Worm (Caenorhabditis elegans) whole organism, L3 larva: ENCODE measurements around the gene mre-11.

ENCODE experiments used
- R02D3.7 ChIP-seq: fragments of 150-350 bp; optimal IDR thresholded peaks from 2 replicates; lab custom pipeline; 2014; ENCODE audit warnings: missing biosample characterization, missing genetic modification characterization
- aly-2 ChIP-seq: fragments of 150-350 bp; optimal IDR thresholded peaks from 2 replicates; lab custom pipeline; 2014; ENCODE audit warnings: missing biosample characterization, missing genetic modification characterization
- ceh-82 ChIP-seq: fragments of 150-350 bp; optimal IDR thresholded peaks from 2 replicates; lab custom pipeline; 2014; ENCODE audit warnings: missing biosample characterization, missing genetic modification characterization
- ceh-9 ChIP-seq: sonication (generic microtip); optimal IDR thresholded peaks from 2 replicates; lab custom pipeline; 2018; ENCODE audit warnings: missing biosample characterization, missing genetic modification characterization
- daf-12 ChIP-seq: fragments of 150-350 bp; optimal IDR thresholded peaks from 2 replicates; lab custom pipeline; 2014; ENCODE audit warnings: missing biosample characterization, missing genetic modification reagents, missing genetic modification characterization
- egl-27 ChIP-seq: sonication (generic microtip); optimal IDR thresholded peaks from 4 replicates; lab custom pipeline; 2017; ENCODE audit warnings: missing biosample characterization, missing genetic modification reagents, missing genetic modification characterization
- egl-5 ChIP-seq: fragments of 150-350 bp; optimal IDR thresholded peaks from 2 replicates; lab custom pipeline; 2017; ENCODE audit warnings: missing biosample characterization, missing genetic modification reagents, missing genetic modification characterization, inconsistent platforms
- elt-1 ChIP-seq: fragments of 150-350 bp; optimal IDR thresholded peaks from 2 replicates; lab custom pipeline; 2014; ENCODE audit warnings: missing biosample characterization, missing genetic modification characterization
- elt-2 ChIP-seq: sonication (generic microtip); optimal IDR thresholded peaks from 2 replicates; lab custom pipeline; 2016; ENCODE audit warnings: missing genetic modification reagents, mild to moderate bottlenecking, missing genetic modification characterization, missing compliant biosample characterization
- elt-3 ChIP-seq, 3 experiments: fragments of 150-350 bp in 1 of 3; sonication (generic microtip) in 2 of 3; optimal IDR thresholded peaks; 2 replicates in 2 of 3; 4 replicates in 1 of 3; lab custom pipeline; 2014 to 2017; ENCODE audit warnings: missing biosample characterization in 3 of 3, missing genetic modification characterization in 3 of 3
- fkh-10 ChIP-seq: sonication (generic microtip); optimal IDR thresholded peaks from 2 replicates; lab custom pipeline; 2017; ENCODE audit warnings: missing biosample characterization, missing genetic modification reagents, missing genetic modification characterization
- fkh-2 ChIP-seq: fragments of 150-350 bp; optimal IDR thresholded peaks from 2 replicates; lab custom pipeline; 2014; ENCODE audit warnings: missing biosample characterization, missing genetic modification reagents, missing genetic modification characterization
- fos-1 ChIP-seq: fragments of 150-350 bp; optimal IDR thresholded peaks from 2 replicates; lab custom pipeline; 2014; ENCODE audit warnings: missing biosample characterization, missing genetic modification characterization
- hmg-11 ChIP-seq: sonication (generic microtip); optimal IDR thresholded peaks from 2 replicates; lab custom pipeline; 2016; ENCODE audit warnings: missing genetic modification characterization, missing compliant biosample characterization
- jun-1 ChIP-seq: fragments of 150-350 bp; optimal IDR thresholded peaks from 2 replicates; lab custom pipeline; 2014; ENCODE audit warnings: missing biosample characterization, missing genetic modification reagents, missing genetic modification characterization
- lin-39 ChIP-seq: fragments of 150-350 bp; optimal IDR thresholded peaks from 2 replicates; lab custom pipeline; 2018; ENCODE audit warnings: missing biosample characterization, missing genetic modification reagents, missing genetic modification characterization
- lsy-12 ChIP-seq: sonication (generic microtip); optimal IDR thresholded peaks from 2 replicates; lab custom pipeline; 2016; ENCODE audit warnings: mild to moderate bottlenecking, missing genetic modification characterization, missing compliant biosample characterization
- nfya-1 ChIP-seq: sonication (generic microtip); optimal IDR thresholded peaks from 2 replicates; lab custom pipeline; 2017; ENCODE audit warnings: missing genetic modification characterization, mild to moderate bottlenecking, missing compliant biosample characterization, antibody characterized with exemption, moderate library complexity; ENCODE audit not compliant: insufficient read depth
- nhr-12 ChIP-seq: fragments of 150-350 bp; optimal IDR thresholded peaks from 2 replicates; lab custom pipeline; 2014; ENCODE audit warnings: missing biosample characterization, missing genetic modification characterization
- nhr-23 ChIP-seq: fragments of 150-350 bp; optimal IDR thresholded peaks from 2 replicates; lab custom pipeline; 2014; ENCODE audit warnings: missing biosample characterization, missing genetic modification reagents, missing genetic modification characterization
- nhr-237 ChIP-seq: fragments of 150-350 bp; optimal IDR thresholded peaks from 2 replicates; lab custom pipeline; 2014; ENCODE audit warnings: missing biosample characterization, missing genetic modification characterization
- nhr-25 ChIP-seq: sonication (generic microtip); optimal IDR thresholded peaks from 2 replicates; lab custom pipeline; 2017; ENCODE audit warnings: missing biosample characterization, missing genetic modification characterization
- nhr-43 ChIP-seq: sonication (generic microtip); optimal IDR thresholded peaks from 2 replicates; lab custom pipeline; 2016; ENCODE audit warnings: mild to moderate bottlenecking, missing genetic modification characterization, missing compliant biosample characterization; ENCODE audit not compliant: poor library complexity, severe bottlenecking
- nhr-67 ChIP-seq: fragments of 150-350 bp; optimal IDR thresholded peaks from 2 replicates; lab custom pipeline; 2014; ENCODE audit warnings: missing biosample characterization, missing genetic modification characterization
- nhr-77 ChIP-seq: fragments of 150-350 bp; optimal IDR thresholded peaks from 2 replicates; lab custom pipeline; 2014; ENCODE audit warnings: missing biosample characterization, missing genetic modification characterization
- pha-4 ChIP-seq: fragments of 150-350 bp; optimal IDR thresholded peaks from 2 replicates; lab custom pipeline; 2014; ENCODE audit warnings: missing biosample characterization, missing genetic modification reagents, missing genetic modification characterization
- pqm-1 ChIP-seq: fragments of 150-350 bp; optimal IDR thresholded peaks from 2 replicates; lab custom pipeline; 2017; ENCODE audit warnings: missing biosample characterization, missing genetic modification characterization, inconsistent platforms
- sea-2 ChIP-seq: fragments of 150-350 bp; sonication (generic microtip); optimal IDR thresholded peaks from 4 replicates; lab custom pipeline; 2014; ENCODE audit warnings: missing biosample characterization, missing genetic modification reagents, missing genetic modification characterization
- skn-1 ChIP-seq: fragments of 150-350 bp; optimal IDR thresholded peaks from 2 replicates; lab custom pipeline; 2014; ENCODE audit warnings: missing biosample characterization, missing genetic modification characterization
- snpc-4 ChIP-seq: fragments of 150-350 bp; optimal IDR thresholded peaks from 2 replicates; lab custom pipeline; 2014; ENCODE audit warnings: missing biosample characterization, missing genetic modification characterization
- ztf-11 ChIP-seq: fragments of 150-350 bp; optimal IDR thresholded peaks from 2 replicates; lab custom pipeline; 2014; ENCODE audit warnings: missing biosample characterization, missing genetic modification characterization
- ztf-4 ChIP-seq: fragments of 150-350 bp; optimal IDR thresholded peaks from 2 replicates; lab custom pipeline; 2014; ENCODE audit warnings: missing biosample characterization, missing genetic modification characterization

Gene mre-11

DNA sequence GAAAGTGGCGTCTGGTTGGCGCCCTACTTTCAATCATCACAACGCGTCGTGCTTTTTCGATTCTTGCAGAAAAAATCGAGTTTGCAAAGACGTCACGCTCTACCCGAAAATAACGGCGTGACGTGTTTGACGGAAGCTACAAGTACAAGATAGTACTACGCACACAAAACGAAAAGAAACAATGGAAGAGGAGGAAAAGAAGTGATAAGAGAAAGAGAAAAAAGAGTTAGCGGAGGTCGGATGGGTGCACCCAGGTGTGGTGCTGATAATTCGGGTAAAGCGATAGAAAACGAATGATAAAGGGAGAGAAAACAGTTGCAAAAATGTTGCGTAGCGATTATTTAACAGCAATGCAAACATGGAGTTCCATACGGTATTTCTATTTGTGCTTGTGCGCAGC lies 10.0 kb downstream of the mre-11 start:
- TF ChIP-seq elt-2 (tag; lab: Kevin White, UChicago) (peak; percentile 93), pqm-1 (tag; lab: Kevin White, UChicago) (peak; percentile 39), ztf-11 (tag; lab: Kevin White, UChicago) (no peak), skn-1 (tag; lab: Kevin White, UChicago) (peak; percentile 10), pha-4 (tag; lab: Kevin White, UChicago) (peak; percentile 53), jun-1 (peak; percentile 41)

DNA sequence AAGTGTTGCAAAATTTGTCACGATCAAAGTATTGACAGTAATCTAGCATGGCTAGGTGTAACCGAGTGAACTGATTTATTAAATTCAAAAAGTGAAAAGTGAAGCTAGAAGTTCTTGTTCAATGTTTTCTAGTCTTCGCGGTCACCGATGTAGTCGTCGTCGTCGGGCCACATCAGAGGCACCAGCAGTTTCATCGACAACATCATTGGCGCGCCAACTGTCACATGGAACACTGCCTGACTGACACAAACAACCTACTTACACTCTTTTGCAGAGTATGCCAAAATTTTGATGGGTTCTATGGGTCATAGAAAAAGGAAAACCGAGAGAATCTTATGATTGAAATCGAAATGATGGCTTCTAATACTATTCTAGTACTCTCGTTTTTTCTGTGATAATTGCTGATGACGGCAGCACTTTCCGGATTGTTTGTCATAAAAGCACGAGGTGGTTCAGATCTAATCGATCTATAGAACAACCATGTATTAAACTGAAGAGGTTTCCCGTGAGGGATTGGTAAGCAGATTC lies 11.2 kb downstream of the mre-11 start:
- no peak for TF ChIP-seq elt-2 (tag; lab: Kevin White, UChicago)
- no peak for TF ChIP-seq nhr-23 (tag; lab: Kevin White, UChicago)
- TF ChIP-seq daf-12 (tag; lab: Kevin White, UChicago): no peak
- no peak for TF ChIP-seq ceh-82 (tag; lab: Kevin White, UChicago)
- no peak for TF ChIP-seq egl-27 (tag; lab: Kevin White, UChicago)
- no peak for TF ChIP-seq hmg-11
- TF ChIP-seq snpc-4: no peak
- no peak for TF ChIP-seq nfya-1 (tag; lab: Kevin White, UChicago)
- TF ChIP-seq elt-3 (tag; optimal IDR thresholded peaks at IDR 0.05; lab: Kevin White, UChicago): no peak
- no peak for TF ChIP-seq ztf-11 (tag; lab: Kevin White, UChicago)
- no peak for TF ChIP-seq elt-1 (tag; lab: Kevin White, UChicago)

DNA sequence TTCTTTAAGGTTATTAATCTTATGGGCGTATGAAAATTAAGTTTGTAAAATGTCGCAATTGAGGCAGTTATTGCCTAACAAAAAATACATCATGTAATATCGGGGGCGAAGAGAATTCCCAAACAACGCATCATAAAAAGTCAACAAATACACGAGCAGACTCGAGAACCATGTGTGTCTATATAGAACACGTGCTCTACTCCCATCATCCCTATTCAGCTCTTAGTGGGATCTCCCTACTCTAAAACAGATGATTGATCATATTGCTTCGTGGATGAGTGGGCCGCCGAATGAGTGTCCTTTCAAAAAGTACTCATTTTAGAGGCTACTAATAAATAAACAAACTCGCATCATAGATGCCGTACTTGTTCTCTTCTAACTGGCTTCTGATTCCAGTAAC lies 12.2 kb downstream of the mre-11 start:
- TF ChIP-seq egl-5: peak; percentile 36
- no peak for TF ChIP-seq nhr-67 (tag; lab: Kevin White, UChicago)
- TF ChIP-seq pha-4 (tag; lab: Kevin White, UChicago): peak; percentile 70
- TF ChIP-seq, all 47 proteins: peak for 2

DNA sequence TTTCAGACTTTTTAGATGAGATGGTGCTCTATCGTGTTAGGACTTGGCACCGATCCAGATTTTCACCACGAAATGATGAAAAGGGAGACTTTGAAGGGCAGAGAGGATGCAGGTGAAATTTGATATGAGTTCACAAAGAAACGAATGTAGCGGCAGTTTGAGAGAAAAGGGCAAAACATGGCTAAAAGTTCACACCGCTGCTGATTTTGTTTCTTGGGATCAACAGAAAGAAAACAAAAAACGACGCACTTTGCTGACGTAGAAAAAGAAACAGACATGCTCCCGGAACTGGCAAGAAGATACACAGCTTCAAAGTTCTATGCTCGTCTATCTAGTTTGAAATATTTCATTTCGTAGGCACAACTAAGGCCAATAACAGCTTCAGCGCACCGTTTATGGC lies 13.1 kb downstream of the mre-11 start:
- TF ChIP-seq sea-2: no peak
- no peak for TF ChIP-seq hmg-11
- no peak for TF ChIP-seq lsy-12 (tag; lab: Kevin White, UChicago)
- TF ChIP-seq nhr-12 (tag; lab: Kevin White, UChicago): no peak
- TF ChIP-seq elt-1 (tag; lab: Kevin White, UChicago): no peak
- no peak for TF ChIP-seq R02D3.7 (tag; lab: Kevin White, UChicago)
- no peak for TF ChIP-seq nhr-237 (tag; lab: Kevin White, UChicago)
- no peak for TF ChIP-seq fos-1
- TF ChIP-seq nhr-77 (tag; lab: Kevin White, UChicago): no peak
- no peak for TF ChIP-seq ceh-9 (tag; lab: Kevin White, UChicago)

DNA sequence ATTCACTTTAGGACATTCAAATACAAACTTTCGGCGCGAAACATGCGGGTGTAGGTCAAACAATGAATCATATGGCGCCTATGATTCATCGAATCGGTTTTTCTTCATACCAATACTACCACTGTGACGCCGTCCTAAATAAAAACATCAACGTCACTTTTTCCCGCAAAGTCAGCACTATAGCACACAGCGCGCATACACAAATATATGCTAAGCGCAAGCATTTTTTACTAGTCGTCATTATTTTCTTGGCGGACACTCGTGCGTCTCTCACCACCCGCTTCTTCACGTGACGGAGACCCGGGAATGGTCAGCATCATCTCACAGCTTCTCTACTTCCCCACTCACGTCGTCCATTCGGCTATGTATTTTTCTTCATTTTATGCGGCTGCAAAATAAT lies 13.5 kb downstream of the mre-11 start:
- TF ChIP-seq elt-3 (tag; optimal IDR thresholded peaks at IDR 0.05; lab: Kevin White, UChicago): no peak
- TF ChIP-seq lin-39 (tag; lab: Kevin White, UChicago): peak; percentile 42
- no peak for TF ChIP-seq ztf-4 (tag; lab: Kevin White, UChicago)
- no peak for TF ChIP-seq aly-2 (tag; lab: Kevin White, UChicago)
- peak; percentile 28 for TF ChIP-seq nfya-1 (tag; lab: Kevin White, UChicago)
- peak; percentile 48 for TF ChIP-seq pha-4 (tag; lab: Kevin White, UChicago)
- TF ChIP-seq fkh-10: no peak
- no peak for TF ChIP-seq fkh-2

DNA sequence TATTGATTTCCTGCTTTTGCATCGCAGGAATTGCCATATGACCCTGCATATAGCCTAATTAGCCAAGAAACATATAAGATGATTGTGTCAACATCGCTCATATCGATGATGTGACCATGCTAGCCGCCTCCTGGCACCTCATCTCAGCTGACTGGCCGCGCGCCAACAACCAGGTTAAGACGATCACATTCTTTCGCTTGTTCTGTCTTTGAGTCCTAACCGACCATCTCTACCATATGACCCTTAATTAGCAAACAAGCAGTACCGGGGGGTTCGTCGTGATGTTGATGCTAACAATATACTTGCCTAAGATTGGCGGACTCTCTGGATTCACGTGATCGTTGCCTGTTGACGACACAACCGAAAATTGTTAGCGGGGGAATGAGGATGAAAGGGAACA lies 14.1 kb downstream of the mre-11 start:
- TF ChIP-seq snpc-4 (no peak), hmg-11 (peak; percentile 5), pha-4 (tag; lab: Kevin White, UChicago) (peak; percentile 70), nhr-25 (tag; lab: Kevin White, UChicago) (peak; percentile 51), nhr-43 (tag; lab: Kevin White, UChicago) (peak; percentile 70)
- TF ChIP-seq, all 47 proteins: peak for 4
